Fruit fly (Drosophila melanogaster): ENCODE results near the gene CG4042.

The CG4042 gene

dm6 chr3L:20771891-20772646, 762 bp upstream of the CG4042 start (continued):
- TF ChIP-seq Meics (GFP tag; optimal IDR thresholded peaks at IDR 0.05) = peak; percentile 84
- peak; percentile 40 for TF ChIP-seq Usf (GFP tag; optimal IDR thresholded peaks at IDR 0.05)
- TF ChIP-seq cas (GFP tag; IDR thresholded peaks at IDR 0.05) = 0 out of 2 replicates have a peak, but pooled peaks have one; percentile 38
- TF ChIP-seq Atf3 (GFP tag; optimal IDR thresholded peaks at IDR 0.05) = peak; percentile 51
- TF ChIP-seq bcd (GFP tag; optimal IDR thresholded peaks at IDR 0.05) = peak; percentile 71
- TF ChIP-seq CG9817 (tag; optimal IDR thresholded peaks at IDR 0.05) = peak; percentile 30
- peak; percentile 48 for TF ChIP-seq CG30431 (GFP tag; optimal IDR thresholded peaks at IDR 0.05)
- TF ChIP-seq ssp (GFP tag; IDR thresholded peaks at IDR 0.05) = 0 out of 2 replicates have a peak, but pooled peaks have one; percentile 38
- no peak for TF ChIP-seq Tbp (GFP tag; optimal IDR thresholded peaks at IDR 0.05)
- TF ChIP-seq HmgD (GFP tag; optimal IDR thresholded peaks at IDR 0.05) = peak; percentile 53
- peak; percentile 76 for TF ChIP-seq Asciz (GFP tag; optimal IDR thresholded peaks at IDR 0.05)
- TF ChIP-seq gcm (GFP tag; optimal IDR thresholded peaks at IDR 0.05) = peak; percentile 67
- no peak for TF ChIP-seq Nf-YC (tag; optimal IDR thresholded peaks at IDR 0.05)
- TF ChIP-seq tgo (GFP tag; IDR thresholded peaks at IDR 0.05) = peak; percentile 76
- TF ChIP-seq fd64A (GFP tag; optimal IDR thresholded peaks at IDR 0.05) = peak; percentile 46
- peak; percentile 73 for TF ChIP-seq CG2875 (GFP tag; optimal IDR thresholded peaks at IDR 0.05)
- TF ChIP-seq CG9932 (GFP tag; IDR thresholded peaks at IDR 0.05) = peak; percentile 69
- peak; percentile 30 for TF ChIP-seq pnt (GFP tag; optimal IDR thresholded peaks at IDR 0.05)
- TF ChIP-seq repo (GFP tag; optimal IDR thresholded peaks at IDR 0.05) = peak; percentile 68
- peak; percentile 82 for TF ChIP-seq Fer1 (GFP tag; optimal IDR thresholded peaks at IDR 0.05)
- peak; percentile 80 for TF ChIP-seq CG6254 (GFP tag; optimal IDR thresholded peaks at IDR 0.05)
- TF ChIP-seq ind (GFP tag; optimal IDR thresholded peaks at IDR 0.05) = peak; percentile 75
- peak; percentile 38 for TF ChIP-seq her (GFP tag; optimal IDR thresholded peaks at IDR 0.05)
- peak; percentile 13 for TF ChIP-seq NK7.1 (GFP tag; optimal IDR thresholded peaks at IDR 0.05)
- no peak for TF ChIP-seq fru (optimal IDR thresholded peaks at IDR 0.05)
- no peak for TF ChIP-seq luna (GFP tag; optimal IDR thresholded peaks at IDR 0.05)
- no peak for TF ChIP-seq CG33557 (GFP tag; optimal IDR thresholded peaks at IDR 0.05)
- no peak for TF ChIP-seq CG7745 (tag; optimal IDR thresholded peaks at IDR 0.05)
- TF ChIP-seq CG17568 (GFP tag; optimal IDR thresholded peaks at IDR 0.05) = peak; percentile 63
- peak; percentile 58 for TF ChIP-seq Six4 (GFP tag; optimal IDR thresholded peaks at IDR 0.05)
- TF ChIP-seq CHES-1-like (GFP tag; optimal IDR thresholded peaks at IDR 0.05) = peak; percentile 73
- peak; percentile 69 for TF ChIP-seq gro (GFP tag; optimal IDR thresholded peaks at IDR 0.05)
- TF ChIP-seq CG1233 (GFP tag; optimal IDR thresholded peaks at IDR 0.05) = peak; percentile 67
- TF ChIP-seq BtbVII (GFP tag; optimal IDR thresholded peaks at IDR 0.05) = peak; percentile 69
- TF ChIP-seq stwl (tag; optimal IDR thresholded peaks at IDR 0.05) = peak; percentile 23
- peak; percentile 76 for TF ChIP-seq lmd (GFP tag; IDR thresholded peaks at IDR 0.05)
- TF ChIP-seq Scr (GFP tag; IDR thresholded peaks at IDR 0.05; ENCODE audit: partially characterized antibody) = no peak
- peak; percentile 57 for TF ChIP-seq gsb (GFP tag; IDR thresholded peaks at IDR 0.05)
- TF ChIP-seq CG3281 (GFP tag; optimal IDR thresholded peaks at IDR 0.05) = peak; percentile 81
- peak in 1 of 3 experiments; percentile 63 for TF ChIP-seq lola (GFP tag; optimal IDR thresholded peaks at IDR 0.05)
- peak; percentile 74 for TF ChIP-seq CG8924 (tag; optimal IDR thresholded peaks at IDR 0.05)
- TF ChIP-seq Jarid2 (GFP tag; optimal IDR thresholded peaks at IDR 0.05) = peak; percentile 23
- peak; percentile 81; the same call in 1 of the 3 replicates for TF ChIP-seq CG2199 (GFP tag; IDR thresholded peaks at IDR 0.05)
- TF ChIP-seq Gsc (GFP tag; IDR thresholded peaks at IDR 0.05) = no peak
- TF ChIP-seq ERR (GFP tag; optimal IDR thresholded peaks at IDR 0.05) = peak; percentile 44
- TF ChIP-seq CG30020 (tag; optimal IDR thresholded peaks at IDR 0.05) = no peak
- peak; percentile 82 for TF ChIP-seq Ada2b (GFP tag; IDR thresholded peaks at IDR 0.05)
- peak; percentile 12 for TF ChIP-seq CG15696 (tag; optimal IDR thresholded peaks at IDR 0.05)
- peak; percentile 64 for TF ChIP-seq CG12942 (GFP tag; optimal IDR thresholded peaks at IDR 0.05)
- TF ChIP-seq chm (GFP tag; IDR thresholded peaks at IDR 0.05) = peak; percentile 86

Measured in whole organism, embryonic.